Fruit fly (Drosophila melanogaster): ENCODE measurements around the gene CG8560.

dm6 chr3L:7387814-7388213 lies 16.2 kb downstream of the CG8560 start, which contains the start of gene CG8564:
- TF ChIP-seq dsf (GFP tag; optimal IDR thresholded peaks at IDR 0.05; ENCODE audit: borderline replicate concordance) (no peak), N (GFP tag; optimal IDR thresholded peaks at IDR 0.05) (no peak), pan (optimal IDR thresholded peaks at IDR 0.05) (no peak), foxo (GFP tag; optimal IDR thresholded peaks at IDR 0.05) (no peak), OdsH (GFP tag; optimal IDR thresholded peaks at IDR 0.05) (no peak), psq (GFP tag; optimal IDR thresholded peaks at IDR 0.05) (no peak), Hr78 (GFP tag; optimal IDR thresholded peaks at IDR 0.05) (no peak), Dfd (GFP tag; optimal IDR thresholded peaks at IDR 0.05) (no peak), usp (GFP tag; optimal IDR thresholded peaks at IDR 0.05) (no peak), br (GFP tag; optimal IDR thresholded peaks at IDR 0.05) (no peak), Myc (optimal IDR thresholded peaks at IDR 0.05) (no peak), lola (GFP tag; optimal IDR thresholded peaks at IDR 0.05) (no peak), h (GFP tag; optimal IDR thresholded peaks at IDR 0.05) (no peak)
